Fruit fly (Drosophila melanogaster) whole organism, wandering third instar larva: ENCODE results near the gene CG7006.

Source experiments
- CG32264 ChIP-seq: fragments of 200-800 bp; sonication (Bioruptor generic); optimal IDR thresholded peaks from 2 replicates; lab custom pipeline; 2016; ENCODE audit warnings: missing biosample characterization, missing genetic modification characterization
- CG9705 ChIP-seq: fragments of 200-800 bp; sonication (Bioruptor generic); optimal IDR thresholded peaks from 2 replicates; lab custom pipeline; 2018; ENCODE audit warnings: missing biosample characterization, mild to moderate bottlenecking, missing genetic modification characterization
- CrebA ChIP-seq: fragments of 200-800 bp; sonication (Bioruptor generic); optimal IDR thresholded peaks from 2 replicates; lab custom pipeline; 2016; ENCODE audit warnings: missing biosample characterization, mild to moderate bottlenecking, missing genetic modification characterization, borderline replicate concordance
- Dif ChIP-seq: fragments of 200-275, 200-300 bp; sonication (Bioruptor generic); optimal IDR thresholded peaks from 2 replicates; lab custom pipeline; 2018; ENCODE audit warnings: missing biosample characterization, missing genetic modification characterization; ENCODE audit not compliant: partially characterized antibody
- GATAd ChIP-seq: sonication (Bioruptor generic); optimal IDR thresholded peaks from 2 replicates; lab custom pipeline; 2016; ENCODE audit warnings: missing biosample characterization, missing genetic modification characterization
- HLH106 ChIP-seq: fragments of 200-800 bp; optimal IDR thresholded peaks from 3 replicates; lab custom pipeline; 2019; ENCODE audit warnings: missing biosample characterization, mild to moderate bottlenecking, missing genetic modification characterization, moderate library complexity
- Jra ChIP-seq: sonication (Bioruptor generic); optimal IDR thresholded peaks from 2 replicates; lab custom pipeline; 2016; ENCODE audit warnings: missing biosample characterization, missing genetic modification characterization
- Myc ChIP-seq: fragments of >200 bp; optimal IDR thresholded peaks from 2 replicates; lab custom pipeline; 2017
- N ChIP-seq: fragments of >200 bp; optimal IDR thresholded peaks from 2 replicates; lab custom pipeline; 2018; ENCODE audit warnings: missing biosample characterization, missing external identifiers, missing genetic modification characterization
- OdsH ChIP-seq: fragments of 200-800 bp; sonication (Bioruptor generic); optimal IDR thresholded peaks from 2 replicates; lab custom pipeline; 2016; ENCODE audit warnings: missing biosample characterization, mild to moderate bottlenecking, missing genetic modification characterization
- Rel ChIP-seq, 2 experiments: fragments of 200-800 bp; sonication (Bioruptor generic) in 1 of 2; optimal IDR thresholded peaks; 2 replicates in 1 of 2; 3 replicates in 1 of 2; lab custom pipeline; 2016 to 2019; ENCODE audit warnings: mild to moderate bottlenecking in 2 of 2, missing biosample characterization in 2 of 2, missing genetic modification characterization in 2 of 2, moderate library complexity in 1 of 2
- Sp1 ChIP-seq: fragments of 200-800 bp; sonication (Bioruptor generic); optimal IDR thresholded peaks from 3 replicates; lab custom pipeline; 2019; ENCODE audit warnings: missing biosample characterization, mild to moderate bottlenecking, missing genetic modification characterization, moderate library complexity
- Vsx2 ChIP-seq: fragments of 200-300, 225-300 bp; sonication (Bioruptor generic); optimal IDR thresholded peaks from 2 replicates; lab custom pipeline; 2018; ENCODE audit warnings: missing biosample characterization, missing genetic modification characterization; ENCODE audit not compliant: partially characterized antibody
- br ChIP-seq: fragments of 200-800 bp; sonication (Bioruptor generic); optimal IDR thresholded peaks from 2 replicates; lab custom pipeline; 2016; ENCODE audit warnings: missing biosample characterization, missing genetic modification characterization
- brk ChIP-seq: fragments of 200-800 bp; sonication (Bioruptor generic); optimal IDR thresholded peaks from 2 replicates; lab custom pipeline; 2016; ENCODE audit warnings: missing biosample characterization, mild to moderate bottlenecking, missing genetic modification characterization
- dl ChIP-seq, 2 experiments: fragments of 175-275, 200-275 bp in 1 of 2; fragments of 200-275 bp in 1 of 2; sonication (Bioruptor generic); optimal IDR thresholded peaks; lab custom pipeline; 2018; ENCODE audit warnings: mild to moderate bottlenecking in 2 of 2, missing biosample characterization in 2 of 2, missing genetic modification characterization in 2 of 2, moderate library complexity in 2 of 2; ENCODE audit not compliant: partially characterized antibody in 2 of 2, insufficient read depth in 1 of 2
- dmrt93B ChIP-seq: fragments of 200-800 bp; sonication (Bioruptor generic); optimal IDR thresholded peaks from 2 replicates; lab custom pipeline; 2018; ENCODE audit warnings: missing biosample characterization, mild to moderate bottlenecking, missing genetic modification characterization
- dsf ChIP-seq: sonication (Bioruptor generic); optimal IDR thresholded peaks from 2 replicates; lab custom pipeline; 2016; ENCODE audit warnings: missing biosample characterization, missing genetic modification characterization, borderline replicate concordance
- ey ChIP-seq: fragments of 200-800 bp; sonication (Bioruptor generic); optimal IDR thresholded peaks from 2 replicates; lab custom pipeline; 2016; ENCODE audit warnings: missing biosample characterization, missing genetic modification characterization
- h ChIP-seq: fragments of 200-800 bp; sonication (Bioruptor generic); optimal IDR thresholded peaks from 3 replicates; lab custom pipeline; 2016; ENCODE audit warnings: missing biosample characterization, mild to moderate bottlenecking, missing genetic modification characterization
- rgr ChIP-seq: fragments of 200-800 bp; sonication (Bioruptor generic); optimal IDR thresholded peaks from 3 replicates; lab custom pipeline; 2016; ENCODE audit warnings: missing biosample characterization, mild to moderate bottlenecking, missing genetic modification characterization

The CG7006 gene

dm6 chr3R:24893320-24893955, 43.0 kb downstream of the CG7006 start (continued):
- TF ChIP-seq dl (GFP tag; optimal IDR thresholded peaks at IDR 0.05; lab: Kevin White, UChicago; ENCODE audit: insufficient read depth in 1 of 2, partially characterized antibody in 2 of 2) (no peak), rgr (GFP tag; lab: Kevin White, UChicago) (peak; percentile 77), OdsH (GFP tag; lab: Kevin White, UChicago) (peak; percentile 89), ey (GFP tag; lab: Kevin White, UChicago) (peak; percentile 35), br (peak; percentile 11), GATAd (GFP tag; lab: Kevin White, UChicago) (no peak), Rel (GFP tag; optimal IDR thresholded peaks at IDR 0.05; lab: Kevin White, UChicago) (peak; percentile 48), Rel (tag; optimal IDR thresholded peaks at IDR 0.05; lab: Kevin White, UChicago) (peak; percentile 39)
- TF ChIP-seq, all 38 proteins: peak for 20

dm6 chr3R:24894419-24895206, 44.2 kb downstream of the CG7006 start, which contains the start of the genes CG31121 and CG11069:
Gene CG31121, minus strand, starts transcription at chr3R:24894605.
Gene CG11069, plus strand, starts transcription at chr3R:24894742.
- TF ChIP-seq dmrt93B (GFP tag; lab: Kevin White, UChicago) (no peak), Vsx2 (GFP tag; lab: Kevin White, UChicago) (peak; percentile 13), dsf (GFP tag; lab: Kevin White, UChicago) (no peak), Rel (GFP tag; optimal IDR thresholded peaks at IDR 0.05; lab: Kevin White, UChicago) (no peak), Rel (tag; optimal IDR thresholded peaks at IDR 0.05; lab: Kevin White, UChicago) (no peak), CrebA (GFP tag; lab: Kevin White, UChicago) (peak; percentile 33), dl (GFP tag; optimal IDR thresholded peaks at IDR 0.05; lab: Kevin White, UChicago; ENCODE audit: insufficient read depth in 1 of 2, partially characterized antibody in 2 of 2) (peak in 1 of 2 experiments; percentile 49), Dif (GFP tag; lab: Kevin White, UChicago) (peak; percentile 74)

dm6 chr3R:24900816-24901215, 50.4 kb downstream of the CG7006 start, which contains the start of gene CG10845:
Gene CG10845, plus strand, starts transcription at chr3R:24901116.
- TF ChIP-seq CG32264 (GFP tag; lab: Kevin White, UChicago) = no peak
- no peak for TF ChIP-seq Sp1
- no peak for TF ChIP-seq N
- TF ChIP-seq h (GFP tag; lab: Kevin White, UChicago) = no peak
- TF ChIP-seq Myc (lab: Kevin White, UChicago) = no peak
- no peak for TF ChIP-seq CG9705
- TF ChIP-seq brk (GFP tag; lab: Kevin White, UChicago) = no peak
- TF ChIP-seq Jra (GFP tag; lab: Kevin White, UChicago) = no peak
- TF ChIP-seq HLH106 = no peak
